Worm (Caenorhabditis elegans) whole organism, L2 larva: ENCODE data around the gene ZK377.15.

ENCODE experiments used
- C34F6.9 ChIP-seq: fragments of 150-350 bp; optimal IDR thresholded peaks from 2 replicates; lab custom pipeline; 2014; ENCODE audit warnings: missing biosample characterization, missing genetic modification characterization
- aly-2 ChIP-seq: fragments of 150-350 bp; optimal IDR thresholded peaks from 2 replicates; lab custom pipeline; 2014; ENCODE audit warnings: missing biosample characterization, missing genetic modification characterization
- ama-1 ChIP-seq: fragments of 150-350 bp; optimal IDR thresholded peaks from 2 replicates; lab custom pipeline; 2018; ENCODE audit warnings: inconsistent platforms
- blmp-1 ChIP-seq: sonication (generic microtip); optimal IDR thresholded peaks from 2 replicates; lab custom pipeline; 2017; ENCODE audit warnings: missing genetic modification characterization, mild to moderate bottlenecking, missing compliant biosample characterization, antibody characterized with exemption, moderate library complexity; ENCODE audit not compliant: insufficient read depth
- ceh-82 ChIP-seq: fragments of 150-350 bp; optimal IDR thresholded peaks from 2 replicates; lab custom pipeline; 2014; ENCODE audit warnings: missing biosample characterization, missing genetic modification characterization
- egl-27 ChIP-seq: sonication (generic microtip); optimal IDR thresholded peaks from 3 replicates; lab custom pipeline; 2017; ENCODE audit warnings: missing biosample characterization, missing genetic modification reagents, missing genetic modification characterization
- fos-1 ChIP-seq: fragments of 150-350 bp; optimal IDR thresholded peaks from 2 replicates; lab custom pipeline; 2014; ENCODE audit warnings: missing biosample characterization, missing genetic modification characterization
- lin-11 ChIP-seq: fragments of 150-350 bp; sonication (generic microtip); optimal IDR thresholded peaks from 2 replicates; lab custom pipeline; 2014; ENCODE audit warnings: missing biosample characterization, missing genetic modification characterization, inconsistent platforms, mixed read lengths
- nhr-12 ChIP-seq: fragments of 150-350 bp; optimal IDR thresholded peaks from 2 replicates; lab custom pipeline; 2014; ENCODE audit warnings: missing biosample characterization, missing genetic modification characterization
- nhr-25 ChIP-seq: fragments of 150-350 bp; sonication (generic microtip); optimal IDR thresholded peaks from 3 replicates; lab custom pipeline; 2014; ENCODE audit warnings: missing biosample characterization, missing genetic modification characterization
- nhr-77 ChIP-seq: fragments of 150-350 bp; optimal IDR thresholded peaks from 2 replicates; lab custom pipeline; 2014; ENCODE audit warnings: missing biosample characterization, missing genetic modification characterization

DNA sequence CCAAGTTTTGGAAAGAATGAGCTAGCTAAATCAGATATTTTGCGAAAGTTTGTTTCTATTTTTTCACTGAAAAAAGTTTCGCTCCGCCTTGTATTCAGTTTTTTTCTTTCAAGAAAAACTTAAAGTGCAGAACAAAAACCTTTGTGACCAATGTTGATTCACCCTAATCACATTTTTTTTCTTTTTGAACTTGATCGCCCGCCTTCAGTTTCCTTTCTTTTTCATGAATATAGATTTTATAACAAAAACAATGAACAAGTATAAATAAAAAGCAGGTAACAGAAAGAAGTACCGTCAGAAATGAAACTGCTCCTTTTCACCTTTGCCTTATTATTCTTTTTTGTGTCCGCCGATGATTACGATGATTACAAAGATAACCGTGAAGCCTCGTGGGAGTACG is 22.2 kb downstream of the ZK377.15 start, which contains the start of gene ZK813.2:
- TF ChIP-seq C34F6.9 (tag; lab: Kevin White, UChicago) (no peak), nhr-12 (tag; lab: Kevin White, UChicago) (no peak), nhr-25 (tag; lab: Kevin White, UChicago) (no peak), aly-2 (tag; lab: Kevin White, UChicago) (no peak), ama-1 (lab: Kevin White, UChicago) (no peak), egl-27 (tag; lab: Kevin White, UChicago) (no peak), fos-1 (tag; lab: Kevin White, UChicago) (no peak), ceh-82 (tag; lab: Kevin White, UChicago) (no peak), lin-11 (tag; lab: Kevin White, UChicago) (no peak), nhr-77 (tag; lab: Kevin White, UChicago) (no peak), blmp-1 (tag; lab: Kevin White, UChicago) (no peak)
